Fruit fly (Drosophila melanogaster): Measurements from ENCODE around the gene Mfap1.

- TF ChIP-seq Hr78 (GFP tag; optimal IDR thresholded peaks at IDR 0.05) (no peak), CG32264 (GFP tag; optimal IDR thresholded peaks at IDR 0.05) (no peak), dsf (GFP tag; optimal IDR thresholded peaks at IDR 0.05; ENCODE audit: borderline replicate concordance) (no peak), lola (GFP tag; optimal IDR thresholded peaks at IDR 0.05) (no peak), dmrt93B (GFP tag; optimal IDR thresholded peaks at IDR 0.05) (no peak), woc (GFP tag; optimal IDR thresholded peaks at IDR 0.05) (no peak)
These were observed 23.2 kb downstream of the Mfap1 start, which contains the start of gene mv for dm6 chr3L:1964099-1964498.

Data from whole organism, wandering third instar larva.